Fruit fly (Drosophila melanogaster): ENCODE measurements around the gene Liprin-alpha.

Gene Liprin-alpha

dm6 chr2L:6701409-6702199 lies 22.1 kb upstream of the Liprin-alpha start:
- TF ChIP-seq gl (tag; optimal IDR thresholded peaks at IDR 0.05) (no peak), CG8301 (tag; optimal IDR thresholded peaks at IDR 0.05) (no peak), Ets98B (GFP tag; IDR thresholded peaks at IDR 0.05) (no peak), Snoo (tag; optimal IDR thresholded peaks at IDR 0.05) (no peak), Pif1B (GFP tag; optimal IDR thresholded peaks at IDR 0.05) (peak; percentile 39), CG4496 (GFP tag; IDR thresholded peaks at IDR 0.05) (no peak), CG34367 (tag; optimal IDR thresholded peaks at IDR 0.05) (peak; percentile 0), CG13204 (GFP tag; optimal IDR thresholded peaks at IDR 0.05) (peak; percentile 16), rn (GFP tag; IDR thresholded peaks at IDR 0.05) (no peak), CG17806 (tag; optimal IDR thresholded peaks at IDR 0.05) (peak; percentile 34), CG12605 (GFP tag; IDR thresholded peaks at IDR 0.05) (no peak), CG15710 (tag; optimal IDR thresholded peaks at IDR 0.05) (peak; percentile 46), CG10348 (GFP tag; IDR thresholded peaks at IDR 0.05) (no peak), D1 (tag; optimal IDR thresholded peaks at IDR 0.05) (no peak), Pif1A (GFP tag; optimal IDR thresholded peaks at IDR 0.05) (peak; percentile 32), CG32121 (GFP tag; IDR thresholded peaks at IDR 0.05) (no peak), CG8159 (tag; optimal IDR thresholded peaks at IDR 0.05) (peak; percentile 62), CG14655 (GFP tag; optimal IDR thresholded peaks at IDR 0.05) (no peak), fd96Ca (GFP tag; IDR thresholded peaks at IDR 0.05) (no peak), CG9948 (tag; optimal IDR thresholded peaks at IDR 0.05) (peak; percentile 41), EcR (GFP tag; optimal IDR thresholded peaks at IDR 0.05) (peak; percentile 55)

DNA sequence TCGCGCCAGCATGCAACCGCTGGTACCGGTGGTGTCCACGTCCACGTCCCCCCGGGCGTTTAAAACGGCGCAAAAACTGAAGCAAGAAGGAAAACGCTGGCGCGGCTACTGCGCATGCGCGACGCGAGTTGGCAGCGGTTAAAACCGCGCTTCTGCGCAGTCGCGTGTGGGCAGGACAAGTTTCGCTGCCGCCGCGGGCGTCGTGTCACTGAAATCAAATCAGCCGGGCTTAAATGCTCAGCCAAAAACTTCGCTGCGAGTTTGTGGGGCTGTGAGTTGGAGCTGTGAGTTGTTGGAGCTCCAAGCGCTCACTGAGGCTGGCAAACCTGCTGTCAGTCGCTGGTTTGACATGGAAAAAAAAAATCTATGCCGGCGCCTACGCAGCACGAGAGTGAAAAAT lies 18.6 kb upstream of the Liprin-alpha start:
- no peak for TF ChIP-seq rn (GFP tag; IDR thresholded peaks at IDR 0.05)
- TF ChIP-seq fd96Ca (GFP tag; IDR thresholded peaks at IDR 0.05), result 0 out of 3 replicates have a peak, but pooled peaks have one; percentile 18
- peak; percentile 55; the same call in 1 of the 3 replicates for TF ChIP-seq CG4496 (GFP tag; IDR thresholded peaks at IDR 0.05)
- peak; percentile 14; the same call in 1 of the 2 replicates for TF ChIP-seq Ets98B (GFP tag; IDR thresholded peaks at IDR 0.05)

DNA sequence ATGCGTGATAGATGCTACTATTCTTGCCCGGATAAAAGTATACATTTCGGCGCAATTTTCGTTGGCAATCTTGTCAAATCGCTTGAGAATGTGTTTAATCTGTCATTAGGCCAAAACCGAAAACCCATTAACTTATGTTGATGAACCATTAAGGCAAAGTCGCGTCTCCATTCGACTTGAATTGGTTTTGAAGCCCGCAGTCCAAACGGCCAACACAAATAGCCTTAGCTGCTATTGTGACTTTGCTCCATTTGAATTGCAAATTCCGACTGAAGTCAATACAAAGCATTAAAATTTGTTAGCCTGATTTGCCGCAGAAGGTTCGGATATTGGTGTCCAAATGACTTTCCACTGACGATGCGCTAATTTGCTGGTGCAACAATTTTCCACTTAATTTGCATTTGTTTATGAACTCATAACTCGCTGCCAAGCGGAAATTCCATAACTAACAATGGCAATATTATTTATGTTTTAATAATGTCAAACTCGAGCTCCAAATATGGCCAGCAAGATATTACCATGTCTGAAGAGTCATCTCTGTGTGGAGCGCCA lies 17.3 kb upstream of the Liprin-alpha start:
- TF ChIP-seq EcR (GFP tag; optimal IDR thresholded peaks at IDR 0.05) (no peak), fd96Ca (GFP tag; IDR thresholded peaks at IDR 0.05) (no peak), CG15710 (tag; optimal IDR thresholded peaks at IDR 0.05) (no peak), Pif1A (GFP tag; optimal IDR thresholded peaks at IDR 0.05) (no peak), Snoo (tag; optimal IDR thresholded peaks at IDR 0.05) (no peak), CG14655 (GFP tag; optimal IDR thresholded peaks at IDR 0.05) (no peak), CG32121 (GFP tag; IDR thresholded peaks at IDR 0.05) (no peak), CG10348 (GFP tag; IDR thresholded peaks at IDR 0.05) (no peak), CG4496 (GFP tag; IDR thresholded peaks at IDR 0.05) (no peak), CG17806 (tag; optimal IDR thresholded peaks at IDR 0.05) (no peak), CG12605 (GFP tag; IDR thresholded peaks at IDR 0.05) (no peak), rn (GFP tag; IDR thresholded peaks at IDR 0.05) (no peak), Ets98B (GFP tag; IDR thresholded peaks at IDR 0.05) (no peak), Pif1B (GFP tag; optimal IDR thresholded peaks at IDR 0.05) (no peak), CG8301 (tag; optimal IDR thresholded peaks at IDR 0.05) (no peak), CG9948 (tag; optimal IDR thresholded peaks at IDR 0.05) (no peak)

DNA sequence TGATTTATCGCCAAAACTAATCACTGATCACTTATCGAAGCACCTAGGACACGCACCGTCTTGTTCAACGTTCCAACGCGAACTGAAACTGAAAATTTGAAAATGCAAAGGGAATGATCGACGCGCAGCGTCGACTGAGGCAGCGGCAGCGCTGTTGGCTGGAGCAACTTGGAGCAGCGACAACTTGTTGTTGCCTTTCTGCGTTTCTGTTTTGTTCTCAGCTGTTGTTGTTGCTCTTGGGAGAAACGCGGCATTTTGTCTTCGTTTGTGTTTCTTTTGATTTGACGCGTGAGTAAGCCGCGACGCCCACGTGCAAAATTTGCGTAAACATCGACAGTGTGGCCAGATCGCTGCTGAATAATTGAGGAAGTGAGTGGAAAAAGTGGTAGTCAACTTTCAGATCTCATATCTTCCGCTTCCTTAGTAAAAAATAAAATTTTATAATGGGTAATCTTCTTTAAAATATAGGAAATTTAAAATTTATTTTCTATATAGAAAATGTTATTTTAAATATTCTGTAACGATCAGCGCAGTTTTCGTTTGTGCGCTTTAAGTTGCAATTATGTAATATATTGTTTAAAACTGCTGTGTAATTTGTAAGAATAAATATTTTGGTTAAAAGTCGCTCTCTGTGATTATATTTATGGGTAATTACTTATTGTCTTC lies 14.6 kb upstream of the Liprin-alpha start, which contains the start of gene Tsp:
Gene Tsp, minus strand, starts transcription at position 90 of the 666 bp plus-strand sequence.
- TF ChIP-seq fd96Ca (GFP tag; IDR thresholded peaks at IDR 0.05) (no peak), CG9948 (tag; optimal IDR thresholded peaks at IDR 0.05) (no peak), CG13204 (GFP tag; optimal IDR thresholded peaks at IDR 0.05) (peak; percentile 39), CG34367 (tag; optimal IDR thresholded peaks at IDR 0.05) (no peak), CG4496 (GFP tag; IDR thresholded peaks at IDR 0.05) (peak; percentile 63; the same call in 2 of the 3 replicates), CG15710 (tag; optimal IDR thresholded peaks at IDR 0.05) (no peak), CG12605 (GFP tag; IDR thresholded peaks at IDR 0.05) (peak; percentile 29; the same call in 1 of the 2 replicates), rn (GFP tag; IDR thresholded peaks at IDR 0.05) (no peak), CG10348 (GFP tag; IDR thresholded peaks at IDR 0.05) (no peak), CG14655 (GFP tag; optimal IDR thresholded peaks at IDR 0.05) (peak; percentile 8), D1 (tag; optimal IDR thresholded peaks at IDR 0.05) (no peak), Pif1A (GFP tag; optimal IDR thresholded peaks at IDR 0.05) (no peak), gl (tag; optimal IDR thresholded peaks at IDR 0.05) (peak; percentile 31), CG8301 (tag; optimal IDR thresholded peaks at IDR 0.05) (no peak), Pif1B (GFP tag; optimal IDR thresholded peaks at IDR 0.05) (no peak), CG32121 (GFP tag; IDR thresholded peaks at IDR 0.05) (no peak), CG8159 (tag; optimal IDR thresholded peaks at IDR 0.05) (peak; percentile 3), Snoo (tag; optimal IDR thresholded peaks at IDR 0.05) (no peak), EcR (GFP tag; optimal IDR thresholded peaks at IDR 0.05) (peak; percentile 36), CG17806 (tag; optimal IDR thresholded peaks at IDR 0.05) (no peak), Ets98B (GFP tag; IDR thresholded peaks at IDR 0.05) (no peak; the same call in 1 of the 2 replicates)

dm6 chr2L:6716182-6716770 lies 7.4 kb upstream of the Liprin-alpha start, which contains the start of gene AkhR:
Gene AkhR (minus strand): TSS chr2L:6716186.
- TF ChIP-seq CG10348 (GFP tag; IDR thresholded peaks at IDR 0.05) (no peak), fd96Ca (GFP tag; IDR thresholded peaks at IDR 0.05) (no peak), CG4496 (GFP tag; IDR thresholded peaks at IDR 0.05) (no peak), CG14655 (GFP tag; optimal IDR thresholded peaks at IDR 0.05) (no peak), D1 (tag; optimal IDR thresholded peaks at IDR 0.05) (no peak), CG34367 (tag; optimal IDR thresholded peaks at IDR 0.05) (no peak), EcR (GFP tag; optimal IDR thresholded peaks at IDR 0.05) (no peak), Pif1B (GFP tag; optimal IDR thresholded peaks at IDR 0.05) (no peak), CG12605 (GFP tag; IDR thresholded peaks at IDR 0.05) (no peak), CG32121 (GFP tag; IDR thresholded peaks at IDR 0.05) (no peak)
